Fruit fly (Drosophila melanogaster) whole organism, embryonic: ENCODE data around the gene Surf1.

ENCODE experiments used
- Adf1 ChIP-seq: fragments of 200-800 bp; sonication (Bioruptor generic); IDR thresholded peaks from 2 replicates; pipeline ENCODE4 v1.3.6; 2022; ENCODE audit warnings: missing biosample characterization, missing genetic modification characterization
- BEAF-32 ChIP-seq: fragments of 200-800 bp; sonication (Bioruptor generic); optimal IDR thresholded peaks from 3 replicates; lab custom pipeline; 2017; ENCODE audit warnings: missing biosample characterization, missing genetic modification characterization, mild to moderate bottlenecking, moderate library complexity, missing genetic modification reagents
- BtbVII ChIP-seq: fragments of 200-800 bp; sonication (Bioruptor generic); optimal IDR thresholded peaks from 3 replicates; lab custom pipeline; 2017; ENCODE audit warnings: missing biosample characterization, mild to moderate bottlenecking, missing genetic modification characterization
- Bteb2 ChIP-seq: fragments of 200-800 bp; sonication (Bioruptor generic); optimal IDR thresholded peaks from 2 replicates; lab custom pipeline; 2016; ENCODE audit warnings: missing biosample characterization, missing genetic modification characterization
- CG1024 ChIP-seq: fragments of 200-800 bp; sonication (Bioruptor generic); IDR thresholded peaks from 2 replicates; pipeline ENCODE4 v1.3.6; 2022; ENCODE audit warnings: missing biosample characterization, missing genetic modification characterization
- CG11093 ChIP-seq: fragments of 200-800 bp; sonication (Bioruptor generic); IDR thresholded peaks from 3 replicates; pipeline ENCODE4 v1.3.6; 2022; ENCODE audit warnings: missing biosample characterization, missing genetic modification characterization
- CG15073 ChIP-seq: fragments of 200-800 bp; sonication (Bioruptor generic); optimal IDR thresholded peaks from 2 replicates; lab custom pipeline; 2016; ENCODE audit warnings: missing biosample characterization, missing genetic modification characterization
- CG1647 ChIP-seq: fragments of 200-800 bp; sonication (Bioruptor generic); optimal IDR thresholded peaks from 3 replicates; lab custom pipeline; 2016; ENCODE audit warnings: missing biosample characterization, missing genetic modification characterization
- CG18619 ChIP-seq: fragments of 200-800 bp; sonication (Bioruptor generic); optimal IDR thresholded peaks from 3 replicates; lab custom pipeline; 2017; ENCODE audit warnings: missing biosample characterization, mild to moderate bottlenecking, missing genetic modification characterization
- CG2712 ChIP-seq: fragments of 200-800 bp; optimal IDR thresholded peaks from 3 replicates; lab custom pipeline; 2019; ENCODE audit warnings: missing biosample characterization, mild to moderate bottlenecking, missing genetic modification characterization, moderate library complexity
- CG31365 ChIP-seq: fragments of 200-800 bp; sonication (Bioruptor generic); optimal IDR thresholded peaks from 2 replicates; lab custom pipeline; 2018; ENCODE audit warnings: missing biosample characterization, mild to moderate bottlenecking, missing genetic modification characterization
- CG32767 ChIP-seq: fragments of 200-800 bp; sonication (Bioruptor generic); IDR thresholded peaks from 2 replicates; pipeline ENCODE4 v1.3.6; 2022; ENCODE audit warnings: missing biosample characterization, missing genetic modification characterization
- CG3281 ChIP-seq: fragments of 200-800 bp; sonication (Bioruptor generic); optimal IDR thresholded peaks from 3 replicates; lab custom pipeline; 2017; ENCODE audit warnings: missing biosample characterization, mild to moderate bottlenecking, missing genetic modification characterization
- CG33213 ChIP-seq: fragments of 200-800 bp; sonication (Bioruptor generic); optimal IDR thresholded peaks from 3 replicates; lab custom pipeline; 2016; ENCODE audit warnings: missing biosample characterization, missing genetic modification characterization
- CG4282 ChIP-seq: fragments of 200-800 bp; sonication (Bioruptor generic); optimal IDR thresholded peaks from 2 replicates; lab custom pipeline; 2016; ENCODE audit warnings: missing biosample characterization, missing genetic modification characterization
- CG6272 ChIP-seq: fragments of 200-800 bp; sonication (Bioruptor generic); IDR thresholded peaks from 2 replicates; pipeline ENCODE4 v1.3.6; 2022; ENCODE audit warnings: missing biosample characterization, missing genetic modification characterization
- CG7839 ChIP-seq: fragments of 200-800 bp; sonication (Bioruptor generic); optimal IDR thresholded peaks from 3 replicates; lab custom pipeline; 2018; ENCODE audit warnings: missing biosample characterization, mild to moderate bottlenecking, missing genetic modification characterization, moderate library complexity
- CG8281 ChIP-seq: fragments of 200-800 bp; sonication (Bioruptor generic); optimal IDR thresholded peaks from 2 replicates; lab custom pipeline; 2018; ENCODE audit warnings: missing biosample characterization, mild to moderate bottlenecking, missing genetic modification characterization, moderate library complexity
- CG8388 ChIP-seq: fragments of 200-800 bp; sonication (Bioruptor generic); optimal IDR thresholded peaks from 2 replicates; lab custom pipeline; 2019; ENCODE audit warnings: missing biosample characterization, mild to moderate bottlenecking, missing genetic modification characterization, moderate library complexity
- CHES-1-like ChIP-seq: fragments of 200-800 bp; sonication (Bioruptor generic); optimal IDR thresholded peaks from 2 replicates; lab custom pipeline; 2016; ENCODE audit warnings: missing biosample characterization, missing genetic modification characterization
- Dbx ChIP-seq: fragments of 200-800 bp; sonication (Bioruptor generic); IDR thresholded peaks from 3 replicates; pipeline ENCODE4 v1.3.6; 2022; ENCODE audit warnings: missing biosample characterization, missing genetic modification characterization
- HLH3B ChIP-seq: fragments of 200-800 bp; sonication (Bioruptor generic); IDR thresholded peaks from 2 replicates; pipeline ENCODE4 v1.3.6; 2022; ENCODE audit warnings: missing biosample characterization, missing genetic modification characterization
- HLH54F ChIP-seq: fragments of 200-800 bp; sonication (Bioruptor generic); optimal IDR thresholded peaks from 3 replicates; lab custom pipeline; 2016; ENCODE audit warnings: missing biosample characterization, missing genetic modification characterization
- Hand ChIP-seq: fragments of 200-800 bp; sonication (Bioruptor generic); optimal IDR thresholded peaks from 2 replicates; lab custom pipeline; 2017; ENCODE audit warnings: mild to moderate bottlenecking, missing biosample characterization, missing genetic modification reagents, missing genetic modification characterization
- Lhr ChIP-seq: fragments of 200-800 bp; sonication (Bioruptor generic); optimal IDR thresholded peaks from 3 replicates; lab custom pipeline; 2017; ENCODE audit warnings: mild to moderate bottlenecking, missing biosample characterization, missing genetic modification reagents, missing genetic modification characterization
- Meics ChIP-seq: fragments of 200-800 bp; sonication (Bioruptor generic); optimal IDR thresholded peaks from 2 replicates; lab custom pipeline; 2017; ENCODE audit warnings: missing biosample characterization, mild to moderate bottlenecking, missing genetic modification characterization
- Neu2 ChIP-seq: fragments of 200-800 bp; sonication (Bioruptor generic); optimal IDR thresholded peaks from 3 replicates; lab custom pipeline; 2016; ENCODE audit warnings: missing biosample characterization, missing genetic modification characterization, borderline replicate concordance
- Poxn ChIP-seq: fragments of 200-800 bp; sonication (Bioruptor generic); IDR thresholded peaks from 2 replicates; pipeline ENCODE4 v1.3.6; 2022; ENCODE audit warnings: missing biosample characterization, missing genetic modification characterization
- Side ChIP-seq: fragments of 200-800 bp; sonication (Bioruptor generic); optimal IDR thresholded peaks from 2 replicates; lab custom pipeline; 2016; ENCODE audit warnings: missing biosample characterization, missing genetic modification characterization
- Sry-β ChIP-seq: fragments of 200-800 bp; sonication (Bioruptor generic); optimal IDR thresholded peaks from 2 replicates; lab custom pipeline; 2018; ENCODE audit warnings: missing biosample characterization, mild to moderate bottlenecking, missing genetic modification characterization, moderate library complexity
- ara ChIP-seq: fragments of 200-800 bp; sonication (Bioruptor generic); IDR thresholded peaks from 2 replicates; pipeline ENCODE4 v1.3.6; 2022; ENCODE audit warnings: missing biosample characterization, missing genetic modification characterization
- bbx ChIP-seq: fragments of 200-800 bp; sonication (Bioruptor generic); IDR thresholded peaks from 2 replicates; pipeline ENCODE4 v1.3.6; 2022; ENCODE audit warnings: missing biosample characterization, missing genetic modification characterization; ENCODE audit not compliant: partially characterized antibody
- br ChIP-seq: fragments of >200 bp; optimal IDR thresholded peaks from 2 replicates; lab custom pipeline; 2017
- caup ChIP-seq: fragments of 200-800 bp; sonication (Bioruptor generic); optimal IDR thresholded peaks from 3 replicates; lab custom pipeline; 2017; ENCODE audit warnings: missing biosample characterization, mild to moderate bottlenecking, missing genetic modification characterization, moderate library complexity; ENCODE audit not compliant: severe bottlenecking
- dati ChIP-seq: fragments of 200-800 bp; sonication (Bioruptor generic); IDR thresholded peaks from 2 replicates; pipeline ENCODE4 v1.3.6; 2022; ENCODE audit warnings: missing biosample characterization, missing genetic modification characterization
- disco-r ChIP-seq: fragments of 200-800 bp; sonication (Bioruptor generic); optimal IDR thresholded peaks from 2 replicates; lab custom pipeline; 2016; ENCODE audit warnings: missing biosample characterization, missing genetic modification characterization
- fu2 ChIP-seq: fragments of 200-800 bp; sonication (Bioruptor generic); optimal IDR thresholded peaks from 2 replicates; lab custom pipeline; 2016; ENCODE audit warnings: missing biosample characterization, missing genetic modification characterization
- ham ChIP-seq: fragments of 200-800 bp; sonication (Bioruptor generic); IDR thresholded peaks from 2 replicates; pipeline ENCODE4 v1.3.6; 2022; ENCODE audit warnings: missing biosample characterization, missing genetic modification characterization
- lilli ChIP-seq: fragments of 200-800 bp; sonication (Bioruptor generic); optimal IDR thresholded peaks from 3 replicates; lab custom pipeline; 2016; ENCODE audit warnings: missing biosample characterization, missing genetic modification characterization
- p53 ChIP-seq: fragments of 200-800 bp; sonication (Bioruptor generic); optimal IDR thresholded peaks from 2 replicates; lab custom pipeline; 2016; ENCODE audit warnings: missing biosample characterization, missing genetic modification characterization
- pzg ChIP-seq: fragments of 200-800 bp; sonication (Bioruptor generic); optimal IDR thresholded peaks from 3 replicates; lab custom pipeline; 2018; ENCODE audit warnings: missing biosample characterization, mild to moderate bottlenecking, missing genetic modification characterization, moderate library complexity
- run ChIP-seq: fragments of 200-800 bp; sonication (Bioruptor generic); optimal IDR thresholded peaks from 3 replicates; lab custom pipeline; 2018; ENCODE audit warnings: missing biosample characterization, mild to moderate bottlenecking, missing genetic modification characterization
- schlank ChIP-seq: fragments of 200-800 bp; sonication (Bioruptor generic); optimal IDR thresholded peaks from 2 replicates; lab custom pipeline; 2018; ENCODE audit warnings: missing biosample characterization, mild to moderate bottlenecking, missing genetic modification characterization
- seq ChIP-seq: fragments of 200-800 bp; sonication (Bioruptor generic); IDR thresholded peaks from 2 replicates; pipeline ENCODE4 v1.3.6; 2022; ENCODE audit warnings: missing biosample characterization, missing genetic modification characterization
- sna ChIP-seq: fragments of 200-800 bp; sonication (Bioruptor generic); IDR thresholded peaks from 2 replicates; pipeline ENCODE4 v1.3.6; 2022; ENCODE audit warnings: missing biosample characterization, missing genetic modification characterization; ENCODE audit not compliant: partially characterized antibody
- sug ChIP-seq: fragments of 200-800 bp; optimal IDR thresholded peaks from 2 replicates; lab custom pipeline; 2019; ENCODE audit warnings: missing biosample characterization, mild to moderate bottlenecking, missing genetic modification characterization, moderate library complexity
- trh ChIP-seq: fragments of 200-800 bp; sonication (Bioruptor generic); optimal IDR thresholded peaks from 2 replicates; lab custom pipeline; 2016; ENCODE audit warnings: missing biosample characterization, missing genetic modification characterization
- tup ChIP-seq: fragments of 200-800 bp; sonication (Bioruptor generic); optimal IDR thresholded peaks from 2 replicates; lab custom pipeline; 2016; ENCODE audit warnings: missing biosample characterization, mild to moderate bottlenecking, missing genetic modification characterization, moderate library complexity
- yki ChIP-seq: fragments of >200 bp; optimal IDR thresholded peaks from 3 replicates; lab custom pipeline; 2018

Gene Surf1

dm6 chr3L:6955254-6956229 is 2.6 kb upstream of the Surf1 start, which contains the start of the genes CG10077 and CG9948 (continued):
- no peak for TF ChIP-seq br (lab: Kevin White, UChicago)
- peak; percentile 82 for TF ChIP-seq CG1024 (GFP tag; lab: Robert Waterston, UW)
- peak; percentile 87 for TF ChIP-seq sug
- TF ChIP-seq HLH54F (GFP tag; lab: Kevin White, UChicago), result peak; percentile 51
- TF ChIP-seq Adf1, result peak; percentile 47
- peak; percentile 75 for TF ChIP-seq BtbVII (GFP tag; lab: Kevin White, UChicago)
- peak; percentile 89 for TF ChIP-seq CG8388
- TF ChIP-seq run, result no peak
- TF ChIP-seq Poxn (GFP tag; lab: Robert Waterston, UW), result peak; percentile 66; the same call in 1 of the 2 replicates
- TF ChIP-seq caup (GFP tag; lab: Kevin White, UChicago), result peak; percentile 82
- TF ChIP-seq Dbx (GFP tag; lab: Robert Waterston, UW), result peak; percentile 91
- TF ChIP-seq Lhr (GFP tag; lab: Kevin White, UChicago), result peak; percentile 10
- peak; percentile 85 for TF ChIP-seq CG18619 (GFP tag; lab: Kevin White, UChicago)
- peak; percentile 86 for TF ChIP-seq CG32767
- TF ChIP-seq seq, result peak; percentile 79
- TF ChIP-seq CG1647 (GFP tag; lab: Kevin White, UChicago), result peak; percentile 39
- TF ChIP-seq CG11093, result peak; percentile 83
- TF ChIP-seq Bteb2 (GFP tag; lab: Kevin White, UChicago), result peak; percentile 37
- TF ChIP-seq sna (GFP tag; lab: Robert Waterston, UW), result peak; percentile 60
- TF ChIP-seq CG31365 (tag; lab: Kevin White, UChicago), result peak; percentile 57
- peak; percentile 90 for TF ChIP-seq Meics (GFP tag; lab: Kevin White, UChicago)
- TF ChIP-seq Sry-β (GFP tag; lab: Kevin White, UChicago), result peak; percentile 3
- TF ChIP-seq CG2712, result peak; percentile 92
- TF ChIP-seq trh (GFP tag; lab: Kevin White, UChicago), result peak; percentile 67
- peak; percentile 93 for TF ChIP-seq CG7839 (tag; lab: Kevin White, UChicago)
- peak; percentile 76 for TF ChIP-seq bbx (GFP tag; lab: Robert Waterston, UW)
- no peak for TF ChIP-seq CG15073 (GFP tag; lab: Kevin White, UChicago)
- peak; percentile 38 for TF ChIP-seq Side (GFP tag; lab: Kevin White, UChicago)
- TF ChIP-seq tup (GFP tag; lab: Kevin White, UChicago), result peak; percentile 60
- TF ChIP-seq BEAF-32 (GFP tag; lab: Kevin White, UChicago), result peak; percentile 79
- TF ChIP-seq CG3281 (GFP tag; lab: Kevin White, UChicago), result peak; percentile 88
- TF ChIP-seq CHES-1-like (GFP tag; lab: Kevin White, UChicago), result peak; percentile 32
- TF ChIP-seq HLH3B (GFP tag; lab: Robert Waterston, UW), result peak; percentile 91
- TF ChIP-seq yki, result no peak
- TF ChIP-seq pzg, result peak; percentile 49
- TF ChIP-seq CG4282 (GFP tag; lab: Kevin White, UChicago), result no peak
- peak; percentile 71 for TF ChIP-seq dati (GFP tag; lab: Robert Waterston, UW)
- peak; percentile 56 for TF ChIP-seq schlank
- TF ChIP-seq disco-r (GFP tag; lab: Kevin White, UChicago), result no peak
- TF ChIP-seq Neu2 (GFP tag; lab: Kevin White, UChicago), result no peak
- no peak for TF ChIP-seq p53 (GFP tag; lab: Kevin White, UChicago)
- TF ChIP-seq CG33213 (GFP tag; lab: Kevin White, UChicago), result peak; percentile 11
- peak; percentile 69 for TF ChIP-seq CG8281
- peak; percentile 53; the same call in 1 of the 2 replicates for TF ChIP-seq ham (GFP tag; lab: Robert Waterston, UW)
- peak; percentile 85 for TF ChIP-seq Hand
- peak; percentile 88 for TF ChIP-seq lilli (GFP tag; lab: Kevin White, UChicago)
- TF ChIP-seq CG6272, result peak; percentile 76
- peak; percentile 86 for TF ChIP-seq ara
- peak; percentile 34 for TF ChIP-seq fu2 (GFP tag; lab: Kevin White, UChicago)
